Fruit fly (Drosophila melanogaster): ENCODE data around the gene beta-Spec.

The beta-Spec gene

DNA sequence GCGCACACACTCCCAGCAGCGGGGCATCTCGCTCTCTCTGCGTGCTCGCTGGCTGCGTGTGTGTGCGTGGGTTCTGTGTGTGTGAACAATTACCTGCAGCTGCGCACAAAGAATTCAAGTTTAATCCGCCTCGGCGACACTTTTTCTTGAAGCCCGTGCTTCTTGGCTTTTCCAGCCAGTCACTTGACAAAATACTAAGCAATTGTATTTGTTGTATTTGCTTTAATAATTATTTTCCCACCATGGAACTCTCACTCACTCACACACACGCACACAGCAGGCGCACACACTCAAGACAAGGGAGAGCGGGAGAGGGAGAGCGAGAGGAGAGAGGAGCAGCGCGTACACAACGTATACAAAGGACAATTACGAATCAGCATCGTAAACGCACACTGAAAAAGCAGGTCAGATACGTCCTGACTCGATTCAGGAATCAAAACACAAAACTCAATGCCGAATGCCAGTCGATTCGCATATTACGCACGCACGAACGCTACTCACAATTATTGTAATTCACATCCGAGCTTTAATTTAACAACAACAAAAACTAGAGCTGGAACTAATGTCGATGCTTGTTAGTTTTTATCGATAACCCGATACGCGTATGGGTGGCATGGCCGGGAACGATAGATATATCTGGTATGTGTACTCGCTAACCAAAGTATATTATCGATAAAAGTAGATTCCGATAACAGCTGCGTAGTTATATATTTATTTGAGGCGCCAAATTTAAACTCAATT, 5.0 kb upstream of the beta-Spec start, which contains the start of gene RhoGAPp190 (continued):
- TF ChIP-seq Deaf1 (tag; optimal IDR thresholded peaks at IDR 0.05) (peak; percentile 51), CG15514 (GFP tag; optimal IDR thresholded peaks at IDR 0.05) (peak; percentile 79), Med (GFP tag) (peak; percentile 78), CG13894 (tag; optimal IDR thresholded peaks at IDR 0.05) (peak; percentile 31), z (GFP tag; IDR thresholded peaks at IDR 0.05) (peak; percentile 6; the same call in 1 of the 3 replicates), ATbp (GFP tag; optimal IDR thresholded peaks at IDR 0.05) (no peak), CG14710 (tag; optimal IDR thresholded peaks at IDR 0.05) (peak; percentile 48), odd (GFP tag; optimal IDR thresholded peaks at IDR 0.05) (peak; percentile 10), CG15601 (tag; optimal IDR thresholded peaks at IDR 0.05) (peak; percentile 50), CG3995 (GFP tag; optimal IDR thresholded peaks at IDR 0.05) (no peak), CG42726 (GFP tag; IDR thresholded peaks at IDR 0.05; ENCODE audit: partially characterized antibody) (peak; percentile 57; the same call in 1 of the 2 replicates), chinmo (GFP tag; IDR thresholded peaks at IDR 0.05; ENCODE audit: partially characterized antibody) (peak; percentile 93), CG4360 (GFP tag; IDR thresholded peaks at IDR 0.05) (peak; percentile 91), CG17186 (GFP tag; optimal IDR thresholded peaks at IDR 0.05) (peak; percentile 41), Drgx (GFP tag; IDR thresholded peaks at IDR 0.05) (no peak), CG4404 (GFP tag; IDR thresholded peaks at IDR 0.05) (no peak), jigr1 (GFP tag; IDR thresholded peaks at IDR 0.05) (no peak), E2f2 (GFP tag; IDR thresholded peaks at IDR 0.05) (peak; percentile 93), CG10267 (tag; optimal IDR thresholded peaks at IDR 0.05) (peak; percentile 60), inv (GFP tag; IDR thresholded peaks at IDR 0.05; ENCODE audit: partially characterized antibody) (peak; percentile 75), pita (GFP tag; optimal IDR thresholded peaks at IDR 0.05) (peak; percentile 57), scrt (GFP tag; optimal IDR thresholded peaks at IDR 0.05) (peak; percentile 34), zen (tag; optimal IDR thresholded peaks at IDR 0.05) (peak; percentile 50), MESR4 (GFP tag; optimal IDR thresholded peaks at IDR 0.05) (peak; percentile 68), CG7963 (GFP tag; IDR thresholded peaks at IDR 0.05; ENCODE audit: partially characterized antibody) (peak; percentile 96), Dref (GFP tag; IDR thresholded peaks at IDR 0.05) (peak; percentile 99), Doc3 (GFP tag; IDR thresholded peaks at IDR 0.05; ENCODE audit: partially characterized antibody) (peak; percentile 73), CG16813 (GFP tag; IDR thresholded peaks at IDR 0.05; ENCODE audit: partially characterized antibody) (peak; percentile 86), HLH4C (GFP tag; IDR thresholded peaks at IDR 0.05; ENCODE audit: partially characterized antibody) (peak; percentile 98), ewg (GFP tag; optimal IDR thresholded peaks at IDR 0.05) (peak; percentile 90), gsb-n (tag; optimal IDR thresholded peaks at IDR 0.05) (peak; percentile 17), CG12659 (GFP tag; optimal IDR thresholded peaks at IDR 0.05) (peak; percentile 52), crol (GFP tag; IDR thresholded peaks at IDR 0.05) (peak; percentile 45; the same call in 1 of the 2 replicates), tap (tag; optimal IDR thresholded peaks at IDR 0.05) (no peak), Tbp (GFP tag; optimal IDR thresholded peaks at IDR 0.05) (no peak), CG34224 (GFP tag; IDR thresholded peaks at IDR 0.05; ENCODE audit: partially characterized antibody) (peak; percentile 96), PHDP (tag; optimal IDR thresholded peaks at IDR 0.05) (peak; percentile 19), CG2712 (tag; optimal IDR thresholded peaks at IDR 0.05) (peak; percentile 33), sr (GFP tag; IDR thresholded peaks at IDR 0.05) (0 out of 3 replicates have a peak, but pooled peaks have one; percentile 8)
